Fruit fly (Drosophila melanogaster) whole organism, embryonic: ENCODE measurements around the gene CG33096.

Experiments
- Bdp1 ChIP-seq: fragments of 200-800 bp; sonication (Bioruptor generic); optimal IDR thresholded peaks from 3 replicates; lab custom pipeline; 2016; ENCODE audit warnings: missing biosample characterization, missing genetic modification characterization
- Blimp-1 ChIP-seq: fragments of 200-800 bp; sonication (Bioruptor generic); optimal IDR thresholded peaks from 3 replicates; lab custom pipeline; 2018; ENCODE audit warnings: missing biosample characterization, missing genetic modification characterization, mild to moderate bottlenecking, moderate library complexity, missing genetic modification reagents
- CG11085 ChIP-seq: fragments of 200-800 bp; sonication (Bioruptor generic); IDR thresholded peaks from 2 replicates; pipeline ENCODE4 v1.3.6; 2022; ENCODE audit warnings: missing biosample characterization, missing genetic modification characterization
- CG13775 ChIP-seq: fragments of 200-800 bp; sonication (Bioruptor generic); optimal IDR thresholded peaks from 3 replicates; lab custom pipeline; 2017; ENCODE audit warnings: missing biosample characterization, mild to moderate bottlenecking, missing genetic modification characterization
- CG17328 ChIP-seq: fragments of 200-800 bp; sonication (Bioruptor generic); IDR thresholded peaks from 2 replicates; pipeline ENCODE4 v1.3.6; 2022; ENCODE audit warnings: missing biosample characterization, missing genetic modification characterization
- CG30403 ChIP-seq: fragments of 200-800 bp; sonication (Bioruptor generic); optimal IDR thresholded peaks from 3 replicates; lab custom pipeline; 2016; ENCODE audit warnings: missing biosample characterization, missing genetic modification characterization
- CG33557 ChIP-seq: fragments of 200-800 bp; sonication (Bioruptor generic); optimal IDR thresholded peaks from 2 replicates; lab custom pipeline; 2019; ENCODE audit warnings: missing biosample characterization, mild to moderate bottlenecking, missing genetic modification characterization, moderate library complexity
- CG3407 ChIP-seq: fragments of 200-800 bp; sonication (Bioruptor generic); optimal IDR thresholded peaks from 2 replicates; lab custom pipeline; 2018; ENCODE audit warnings: missing biosample characterization, mild to moderate bottlenecking, missing genetic modification characterization
- CG34376 ChIP-seq: fragments of 200-800 bp; sonication (Bioruptor generic); optimal IDR thresholded peaks from 2 replicates; lab custom pipeline; 2018; ENCODE audit warnings: missing biosample characterization, mild to moderate bottlenecking, missing genetic modification characterization
- CG4328 ChIP-seq: fragments of 200-800 bp; sonication (Bioruptor generic); optimal IDR thresholded peaks from 3 replicates; lab custom pipeline; 2017; ENCODE audit warnings: missing biosample characterization, missing genetic modification reagents, missing genetic modification characterization
- CG4730 ChIP-seq: fragments of 200-800 bp; sonication (Bioruptor generic); IDR thresholded peaks from 2 replicates; pipeline ENCODE4 v1.3.6; 2022; ENCODE audit warnings: missing biosample characterization, missing genetic modification characterization
- CG5245 ChIP-seq: fragments of 200-800 bp; sonication (Bioruptor generic); optimal IDR thresholded peaks from 3 replicates; lab custom pipeline; 2016; ENCODE audit warnings: missing biosample characterization, missing genetic modification characterization
- CG6272 ChIP-seq: fragments of 200-800 bp; sonication (Bioruptor generic); IDR thresholded peaks from 2 replicates; pipeline ENCODE4 v1.3.6; 2022; ENCODE audit warnings: missing biosample characterization, missing genetic modification characterization
- CG6683 ChIP-seq: fragments of 200-800 bp; sonication (Bioruptor generic); optimal IDR thresholded peaks from 2 replicates; lab custom pipeline; 2017; ENCODE audit warnings: missing biosample characterization, mild to moderate bottlenecking, missing genetic modification characterization, missing genetic modification reagents
- CG7357 ChIP-seq: fragments of 200-800 bp; sonication (Bioruptor generic); IDR thresholded peaks from 3 replicates; pipeline ENCODE4 v1.3.6; 2022; ENCODE audit warnings: missing biosample characterization, missing genetic modification characterization
- CG8924 ChIP-seq: fragments of 200-800 bp; optimal IDR thresholded peaks from 3 replicates; lab custom pipeline; 2019; ENCODE audit warnings: missing biosample characterization, mild to moderate bottlenecking, missing genetic modification characterization, moderate library complexity
- Ets97D ChIP-seq: fragments of 200-800 bp; sonication (Bioruptor generic); optimal IDR thresholded peaks from 3 replicates; lab custom pipeline; 2016; ENCODE audit warnings: missing biosample characterization, missing genetic modification characterization
- Gsc ChIP-seq: fragments of 200-800 bp; sonication (Bioruptor generic); IDR thresholded peaks from 2 replicates; pipeline ENCODE4 v1.3.6; 2022; ENCODE audit warnings: missing biosample characterization, missing genetic modification characterization
- H15 ChIP-seq: fragments of 200-800 bp; sonication (Bioruptor generic); IDR thresholded peaks from 3 replicates; pipeline ENCODE4 v1.3.6; 2022; ENCODE audit warnings: missing biosample characterization, missing genetic modification characterization
- HHEX ChIP-seq: fragments of 200-800 bp; sonication (Bioruptor generic); optimal IDR thresholded peaks from 3 replicates; lab custom pipeline; 2017; ENCODE audit warnings: missing biosample characterization, mild to moderate bottlenecking, missing genetic modification characterization, missing genetic modification reagents
- Hr3 ChIP-seq: fragments of 200-800 bp; sonication (Bioruptor generic); optimal IDR thresholded peaks from 3 replicates; lab custom pipeline; 2016; ENCODE audit warnings: missing biosample characterization, missing genetic modification characterization
- Med ChIP-seq: fragments of 200-800 bp; sonication (Bioruptor generic); peaks from one replicate; lab custom pipeline; 2016; ENCODE audit warnings: missing biosample characterization, missing genetic modification characterization, mild to moderate bottlenecking, inconsistent platforms, moderate library complexity
- Myb ChIP-seq: fragments of 200-800 bp; sonication (Bioruptor generic); optimal IDR thresholded peaks from 2 replicates; lab custom pipeline; 2016; ENCODE audit warnings: missing biosample characterization, missing genetic modification characterization
- Nf-YB ChIP-seq: fragments of 200-800 bp; sonication (Bioruptor generic); optimal IDR thresholded peaks from 3 replicates; lab custom pipeline; 2019; ENCODE audit warnings: missing biosample characterization, mild to moderate bottlenecking, missing genetic modification characterization, moderate library complexity
- PHDP ChIP-seq: fragments of 200-800 bp; sonication (Bioruptor generic); optimal IDR thresholded peaks from 3 replicates; lab custom pipeline; 2018; ENCODE audit warnings: missing biosample characterization, mild to moderate bottlenecking, missing genetic modification characterization, moderate library complexity
- Sry-δ ChIP-seq: fragments of 200-800 bp; sonication (Bioruptor generic); optimal IDR thresholded peaks from 2 replicates; lab custom pipeline; 2016; ENCODE audit warnings: missing biosample characterization, missing genetic modification characterization
- Stat92E ChIP-seq, 3 experiments: fragments of >200 bp in 2 of 3; fragments of 200-800 bp in 1 of 3; sonication (Bioruptor generic) in 1 of 3; optimal IDR thresholded peaks; 2 replicates each; lab custom pipeline; 2017 to 2019; ENCODE audit warnings: missing biosample characterization in 3 of 3, missing genetic modification characterization in 3 of 3, mild to moderate bottlenecking in 1 of 3, moderate library complexity in 1 of 3
- abd-A ChIP-seq: fragments of 200-800 bp; sonication (Bioruptor generic); optimal IDR thresholded peaks from 3 replicates; lab custom pipeline; 2019; ENCODE audit warnings: missing biosample characterization, mild to moderate bottlenecking, missing genetic modification characterization, moderate library complexity
- caup ChIP-seq: fragments of 200-800 bp; sonication (Bioruptor generic); optimal IDR thresholded peaks from 3 replicates; lab custom pipeline; 2017; ENCODE audit warnings: missing biosample characterization, mild to moderate bottlenecking, missing genetic modification characterization, moderate library complexity; ENCODE audit not compliant: severe bottlenecking
- chinmo ChIP-seq: fragments of 200-800 bp; sonication (Bioruptor generic); IDR thresholded peaks from 4 replicates; pipeline ENCODE4 v1.3.6; 2022; ENCODE audit warnings: missing biosample characterization, missing genetic modification characterization; ENCODE audit not compliant: partially characterized antibody
- corto ChIP-seq: fragments of 200-800 bp; sonication (Bioruptor generic); optimal IDR thresholded peaks from 2 replicates; lab custom pipeline; 2016; ENCODE audit warnings: missing biosample characterization, mild to moderate bottlenecking, missing genetic modification characterization, moderate library complexity
- crc ChIP-seq: fragments of 200-800 bp; sonication (Bioruptor generic); optimal IDR thresholded peaks from 2 replicates; lab custom pipeline; 2016; ENCODE audit warnings: missing biosample characterization, missing genetic modification characterization
- dm ChIP-seq: fragments of 200-800 bp; sonication (Bioruptor generic); optimal IDR thresholded peaks from 3 replicates; lab custom pipeline; 2016; ENCODE audit warnings: missing biosample characterization, missing genetic modification characterization
- dysf ChIP-seq: fragments of 200-800 bp; sonication (Bioruptor generic); IDR thresholded peaks from 3 replicates; pipeline ENCODE4 v1.3.6; 2022; ENCODE audit warnings: missing biosample characterization, missing genetic modification characterization
- fu2 ChIP-seq: fragments of 200-800 bp; sonication (Bioruptor generic); optimal IDR thresholded peaks from 2 replicates; lab custom pipeline; 2016; ENCODE audit warnings: missing biosample characterization, missing genetic modification characterization
- grau ChIP-seq: fragments of 200-800 bp; optimal IDR thresholded peaks from 3 replicates; lab custom pipeline; 2019; ENCODE audit warnings: missing biosample characterization, mild to moderate bottlenecking, missing genetic modification characterization, moderate library complexity
- hbn ChIP-seq: fragments of 200-800 bp; sonication (Bioruptor generic); IDR thresholded peaks from 2 replicates; pipeline ENCODE4 v1.3.6; 2022; ENCODE audit warnings: missing biosample characterization, missing genetic modification characterization; ENCODE audit not compliant: partially characterized antibody
- her ChIP-seq: fragments of 200-800 bp; sonication (Bioruptor generic); optimal IDR thresholded peaks from 2 replicates; lab custom pipeline; 2016; ENCODE audit warnings: missing biosample characterization, missing genetic modification characterization
- jigr1 ChIP-seq: fragments of 200-800 bp; sonication (Bioruptor generic); IDR thresholded peaks from 3 replicates; pipeline ENCODE4 v1.3.6; 2022; ENCODE audit warnings: missing biosample characterization, missing genetic modification characterization
- lilli ChIP-seq: fragments of 200-800 bp; sonication (Bioruptor generic); optimal IDR thresholded peaks from 3 replicates; lab custom pipeline; 2016; ENCODE audit warnings: missing biosample characterization, missing genetic modification characterization
- luna ChIP-seq: fragments of 200-800 bp; sonication (Bioruptor generic); optimal IDR thresholded peaks from 2 replicates; lab custom pipeline; 2016; ENCODE audit warnings: missing biosample characterization, missing genetic modification characterization
- psq ChIP-seq: fragments of 200-800 bp; sonication (Bioruptor generic); optimal IDR thresholded peaks from 2 replicates; lab custom pipeline; 2017; ENCODE audit warnings: missing biosample characterization, missing genetic modification characterization
- slbo ChIP-seq: fragments of 200-800 bp; sonication (Bioruptor generic); IDR thresholded peaks from 2 replicates; pipeline ENCODE4 v1.3.6; 2022; ENCODE audit warnings: missing biosample characterization, missing genetic modification characterization
- slp2 ChIP-seq: fragments of 200-800 bp; sonication (Bioruptor generic); optimal IDR thresholded peaks from 2 replicates; lab custom pipeline; 2016; ENCODE audit warnings: missing biosample characterization, missing genetic modification characterization
- sob ChIP-seq: fragments of 200-800 bp; sonication (Bioruptor generic); IDR thresholded peaks from 2 replicates; pipeline ENCODE4 v1.3.6; 2022; ENCODE audit warnings: missing biosample characterization, missing genetic modification characterization
- tna ChIP-seq: fragments of 200-800 bp; sonication (Bioruptor generic); IDR thresholded peaks from 2 replicates; pipeline ENCODE4 v1.3.6; 2022; ENCODE audit warnings: missing biosample characterization, missing genetic modification characterization; ENCODE audit not compliant: partially characterized antibody
- trem ChIP-seq: fragments of 200-800 bp; optimal IDR thresholded peaks from 3 replicates; lab custom pipeline; 2019; ENCODE audit warnings: missing biosample characterization, mild to moderate bottlenecking, missing genetic modification characterization, moderate library complexity
- twi ChIP-seq: fragments of 200-800 bp; optimal IDR thresholded peaks from 2 replicates; lab custom pipeline; 2019; ENCODE audit warnings: missing biosample characterization, mild to moderate bottlenecking, missing genetic modification characterization, moderate library complexity
- vfl ChIP-seq: fragments of 200-800 bp; sonication (Bioruptor generic); optimal IDR thresholded peaks from 2 replicates; lab custom pipeline; 2016; ENCODE audit warnings: missing biosample characterization, missing genetic modification characterization
- zfh2 ChIP-seq: fragments of 200-800 bp; sonication (Bioruptor generic); optimal IDR thresholded peaks from 2 replicates; lab custom pipeline; 2016; ENCODE audit warnings: missing biosample characterization, missing genetic modification characterization

The CG33096 gene

DNA sequence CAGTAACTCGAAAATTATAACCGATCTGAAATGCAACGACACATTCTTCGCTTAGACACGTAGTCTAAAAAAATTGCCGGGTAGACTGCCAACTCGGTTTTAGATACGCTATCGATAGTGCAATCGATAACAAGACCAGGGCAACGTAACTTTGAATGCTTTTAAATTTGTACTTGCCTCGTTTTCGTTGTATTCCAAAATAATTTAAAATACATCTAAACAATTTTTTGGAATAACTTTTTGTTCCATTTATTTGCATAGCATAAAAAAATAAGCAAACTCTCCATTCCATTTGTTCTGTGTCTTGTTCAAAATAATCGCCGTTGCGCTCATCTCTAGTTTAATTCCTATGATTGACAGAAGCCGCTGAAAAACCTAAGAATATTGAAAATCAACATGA, 27.9 kb upstream of the CG33096 start, which contains the start of the genes Stt3B and CG11839 (continued):
- TF ChIP-seq zfh2 (GFP tag; lab: Kevin White, UChicago) (peak; percentile 92), CG6683 (GFP tag; lab: Kevin White, UChicago) (no peak), dm (GFP tag; lab: Kevin White, UChicago) (peak; percentile 58), corto (no peak), slp2 (peak; percentile 54), grau (tag; lab: Kevin White, UChicago) (peak; percentile 73), CG5245 (GFP tag; lab: Kevin White, UChicago) (peak; percentile 42), Med (GFP tag; lab: Kevin White, UChicago) (peak; percentile 96), luna (GFP tag; lab: Kevin White, UChicago) (peak; percentile 25), Myb (GFP tag; lab: Kevin White, UChicago) (peak; percentile 73), hbn (peak; percentile 92), CG8924 (tag; lab: Kevin White, UChicago) (peak; percentile 67), abd-A (no peak), caup (GFP tag; lab: Kevin White, UChicago) (no peak), CG30403 (GFP tag; lab: Kevin White, UChicago) (peak; percentile 88), CG13775 (peak; percentile 74), jigr1 (GFP tag; lab: Robert Waterston, UW) (no peak), chinmo (GFP tag; lab: Robert Waterston, UW) (peak; percentile 64; the same call in 2 of the 4 replicates), Stat92E (GFP tag; optimal IDR thresholded peaks at IDR 0.05; lab: Kevin White, UChicago) (peak in 1 of 3 experiments; percentile 33), Sry-δ (GFP tag; lab: Kevin White, UChicago) (peak; percentile 97), Hr3 (GFP tag; lab: Kevin White, UChicago) (peak; percentile 78), CG7357 (no peak), CG11085 (no peak), slbo (GFP tag; lab: Robert Waterston, UW) (no peak; the same call in 1 of the 2 replicates), CG34376 (GFP tag; lab: Kevin White, UChicago) (peak; percentile 29), sob (GFP tag; lab: Robert Waterston, UW) (peak; percentile 85; the same call in 1 of the 2 replicates), CG4730 (peak; percentile 46; the same call in 1 of the 2 replicates), twi (tag; lab: Kevin White, UChicago) (peak; percentile 57), fu2 (peak; percentile 81), tna (GFP tag; lab: Robert Waterston, UW) (peak; percentile 76; the same call in 1 of the 2 replicates), vfl (peak; percentile 77), PHDP (peak; percentile 59), CG4328 (GFP tag; lab: Kevin White, UChicago) (peak; percentile 41), crc (GFP tag; lab: Kevin White, UChicago) (peak; percentile 74), dysf (peak; percentile 71; the same call in 2 of the 3 replicates), CG17328 (GFP tag; lab: Robert Waterston, UW) (peak; percentile 56; the same call in 1 of the 2 replicates), Gsc (GFP tag; lab: Robert Waterston, UW) (no peak), psq (GFP tag; lab: Kevin White, UChicago) (peak; percentile 42), trem (peak; percentile 100), Blimp-1 (no peak), CG3407 (peak; percentile 6), H15 (GFP tag; lab: Robert Waterston, UW) (no peak), Bdp1 (GFP tag; lab: Kevin White, UChicago) (peak; percentile 60), CG6272 (GFP tag; lab: Robert Waterston, UW) (no peak), CG33557 (peak; percentile 54), Nf-YB (GFP tag; lab: Kevin White, UChicago) (peak; percentile 37), Ets97D (GFP tag; lab: Kevin White, UChicago) (peak; percentile 90), lilli (GFP tag; lab: Kevin White, UChicago) (peak; percentile 90), her (GFP tag; lab: Kevin White, UChicago) (peak; percentile 62), HHEX (GFP tag; lab: Kevin White, UChicago) (no peak)
